Fruit fly (Drosophila melanogaster) whole organism, embryonic: ENCODE measurements around the gene CG6481.
A peak's percentile ranks its signal among the peaks of the same experiment; 100 is the strongest.

ENCODE experiments used
- Abd-B ChIP-seq: fragments of 200-800 bp; sonication (Bioruptor generic); optimal IDR thresholded peaks from 2 replicates; lab custom pipeline; 2018; ENCODE audit warnings: missing biosample characterization, mild to moderate bottlenecking, missing genetic modification characterization, moderate library complexity
- Antp ChIP-seq: fragments of 200-800 bp; sonication (Bioruptor generic); optimal IDR thresholded peaks from 3 replicates; lab custom pipeline; 2016; ENCODE audit warnings: missing biosample characterization, missing genetic modification characterization
- BEAF-32 ChIP-seq: fragments of 200-800 bp; sonication (Bioruptor generic); optimal IDR thresholded peaks from 3 replicates; lab custom pipeline; 2017; ENCODE audit warnings: missing biosample characterization, missing genetic modification characterization, mild to moderate bottlenecking, moderate library complexity, missing genetic modification reagents
- Bgb ChIP-seq: fragments of 200-800 bp; sonication (Bioruptor generic); IDR thresholded peaks from 2 replicates; pipeline ENCODE4 v1.3.6; 2022; ENCODE audit warnings: missing biosample characterization, missing genetic modification characterization; ENCODE audit not compliant: partially characterized antibody
- CG10267 ChIP-seq: fragments of 200-800 bp; sonication (Bioruptor generic); optimal IDR thresholded peaks from 2 replicates; lab custom pipeline; 2018; ENCODE audit warnings: missing biosample characterization, mild to moderate bottlenecking, missing genetic modification characterization, moderate library complexity
- CG10274 ChIP-seq: fragments of 200-800 bp; sonication (Bioruptor generic); optimal IDR thresholded peaks from 3 replicates; lab custom pipeline; 2017; ENCODE audit warnings: missing biosample characterization, mild to moderate bottlenecking, missing genetic modification characterization
- CG11504 ChIP-seq: fragments of 200-800 bp; sonication (Bioruptor generic); optimal IDR thresholded peaks from 3 replicates; lab custom pipeline; 2019; ENCODE audit warnings: missing biosample characterization, mild to moderate bottlenecking, missing genetic modification characterization, moderate library complexity
- CG11696 ChIP-seq: fragments of 200-800 bp; sonication (Bioruptor generic); IDR thresholded peaks from 2 replicates; pipeline ENCODE4 v1.3.6; 2022; ENCODE audit warnings: missing biosample characterization, missing genetic modification characterization
- CG1529 ChIP-seq: fragments of 200-800 bp; sonication (Bioruptor generic); optimal IDR thresholded peaks from 3 replicates; lab custom pipeline; 2018; ENCODE audit warnings: missing biosample characterization, missing genetic modification characterization
- CG16815 ChIP-seq: fragments of 200-800 bp; sonication (Bioruptor generic); optimal IDR thresholded peaks from 3 replicates; lab custom pipeline; 2017; ENCODE audit warnings: missing biosample characterization, mild to moderate bottlenecking, missing genetic modification characterization
- CG18764 ChIP-seq: fragments of 200-800 bp; sonication (Bioruptor generic); optimal IDR thresholded peaks from 3 replicates; lab custom pipeline; 2016; ENCODE audit warnings: missing biosample characterization, missing genetic modification characterization
- CG2199 ChIP-seq: fragments of 200-800 bp; sonication (Bioruptor generic); IDR thresholded peaks from 3 replicates; pipeline ENCODE4 v1.3.6; 2022; ENCODE audit warnings: missing biosample characterization, missing genetic modification characterization
- CG33557 ChIP-seq: fragments of 200-800 bp; sonication (Bioruptor generic); optimal IDR thresholded peaks from 2 replicates; lab custom pipeline; 2019; ENCODE audit warnings: missing biosample characterization, mild to moderate bottlenecking, missing genetic modification characterization, moderate library complexity
- CG4404 ChIP-seq: fragments of 200-800 bp; sonication (Bioruptor generic); IDR thresholded peaks from 2 replicates; pipeline ENCODE4 v1.3.6; 2022; ENCODE audit warnings: missing biosample characterization, missing genetic modification characterization
- CG5245 ChIP-seq: fragments of 200-800 bp; sonication (Bioruptor generic); optimal IDR thresholded peaks from 3 replicates; lab custom pipeline; 2016; ENCODE audit warnings: missing biosample characterization, missing genetic modification characterization
- CG6689 ChIP-seq: fragments of 200-800 bp; sonication (Bioruptor generic); IDR thresholded peaks from 2 replicates; pipeline ENCODE4 v1.3.6; 2022; ENCODE audit warnings: missing biosample characterization, missing genetic modification characterization
- CG8478 ChIP-seq: fragments of >200 bp; optimal IDR thresholded peaks from 2 replicates; lab custom pipeline; 2018
- Deaf1 ChIP-seq: fragments of 200-800 bp; optimal IDR thresholded peaks from 3 replicates; lab custom pipeline; 2019; ENCODE audit warnings: missing biosample characterization, mild to moderate bottlenecking, missing genetic modification characterization, moderate library complexity
- Dll ChIP-seq: fragments of 200-800 bp; sonication (Bioruptor generic); IDR thresholded peaks from 4 replicates; pipeline ENCODE4 v1.3.6; 2022; ENCODE audit warnings: missing biosample characterization, missing genetic modification characterization; ENCODE audit not compliant: partially characterized antibody
- E2f2 ChIP-seq: fragments of 200-800 bp; sonication (Bioruptor generic); IDR thresholded peaks from 2 replicates; pipeline ENCODE4 v1.3.6; 2022; ENCODE audit warnings: missing biosample characterization, missing genetic modification characterization
- GATAe ChIP-seq: fragments of 200-800 bp; sonication (Bioruptor generic); conservative IDR thresholded peaks from 2 replicates; pipeline ENCODE4 v1.3.6; 2022; ENCODE audit warnings: missing biosample characterization, missing genetic modification characterization
- Gsc ChIP-seq: fragments of 200-800 bp; sonication (Bioruptor generic); IDR thresholded peaks from 2 replicates; pipeline ENCODE4 v1.3.6; 2022; ENCODE audit warnings: missing biosample characterization, missing genetic modification characterization
- HLHmδ ChIP-seq: fragments of 200-800 bp; sonication (Bioruptor generic); optimal IDR thresholded peaks from 2 replicates; lab custom pipeline; 2018; ENCODE audit warnings: missing biosample characterization, mild to moderate bottlenecking, missing genetic modification characterization, moderate library complexity
- Jarid2 ChIP-seq: fragments of 200-800 bp; sonication (Bioruptor generic); optimal IDR thresholded peaks from 3 replicates; lab custom pipeline; 2017; ENCODE audit warnings: mild to moderate bottlenecking, missing biosample characterization, missing genetic modification reagents, missing genetic modification characterization
- Meics ChIP-seq: fragments of 200-800 bp; sonication (Bioruptor generic); optimal IDR thresholded peaks from 2 replicates; lab custom pipeline; 2017; ENCODE audit warnings: missing biosample characterization, mild to moderate bottlenecking, missing genetic modification characterization
- Nf-YC ChIP-seq: fragments of 200-800 bp; optimal IDR thresholded peaks from 3 replicates; lab custom pipeline; 2019; ENCODE audit warnings: missing biosample characterization, mild to moderate bottlenecking, missing genetic modification characterization, moderate library complexity
- al ChIP-seq: fragments of 200-800 bp; sonication (Bioruptor generic); IDR thresholded peaks from 2 replicates; pipeline ENCODE4 v1.3.6; 2022; ENCODE audit warnings: missing biosample characterization, missing genetic modification characterization
- ap ChIP-seq: fragments of 200-800 bp; sonication (Bioruptor generic); IDR thresholded peaks from 2 replicates; pipeline ENCODE4 v1.3.6; 2022; ENCODE audit warnings: missing biosample characterization, missing genetic modification characterization
- croc ChIP-seq: fragments of 200-800 bp; sonication (Bioruptor generic); conservative IDR thresholded peaks from 3 replicates; pipeline ENCODE4 v1.3.6; 2022; ENCODE audit warnings: missing biosample characterization, missing genetic modification characterization
- dm ChIP-seq: fragments of 200-800 bp; sonication (Bioruptor generic); optimal IDR thresholded peaks from 3 replicates; lab custom pipeline; 2016; ENCODE audit warnings: missing biosample characterization, missing genetic modification characterization
- gcm ChIP-seq: fragments of 200-800 bp; sonication (Bioruptor generic); optimal IDR thresholded peaks from 2 replicates; lab custom pipeline; 2019; ENCODE audit warnings: missing biosample characterization, mild to moderate bottlenecking, missing genetic modification characterization, moderate library complexity
- gt ChIP-seq: fragments of 200-800 bp; sonication (Bioruptor generic); IDR thresholded peaks from 2 replicates; pipeline ENCODE4 v1.3.6; 2022; ENCODE audit warnings: missing biosample characterization, missing genetic modification characterization
- inv ChIP-seq: fragments of 200-800 bp; sonication (Bioruptor generic); IDR thresholded peaks from 2 replicates; pipeline ENCODE4 v1.3.6; 2022; ENCODE audit warnings: missing biosample characterization, missing genetic modification characterization; ENCODE audit not compliant: partially characterized antibody
- kah ChIP-seq: fragments of 200-800 bp; sonication (Bioruptor generic); optimal IDR thresholded peaks from 2 replicates; lab custom pipeline; 2018; ENCODE audit warnings: missing biosample characterization, mild to moderate bottlenecking, missing genetic modification characterization
- lilli ChIP-seq: fragments of 200-800 bp; sonication (Bioruptor generic); optimal IDR thresholded peaks from 3 replicates; lab custom pipeline; 2016; ENCODE audit warnings: missing biosample characterization, missing genetic modification characterization
- nmo ChIP-seq: fragments of 200-800 bp; sonication (Bioruptor generic); optimal IDR thresholded peaks from 2 replicates; lab custom pipeline; 2018; ENCODE audit warnings: missing biosample characterization, mild to moderate bottlenecking, missing genetic modification characterization, moderate library complexity
- onecut ChIP-seq: fragments of 200-800 bp; sonication (Bioruptor generic); IDR thresholded peaks from 2 replicates; pipeline ENCODE4 v1.3.6; 2022; ENCODE audit warnings: missing biosample characterization, missing genetic modification characterization
- p53 ChIP-seq: fragments of 200-800 bp; sonication (Bioruptor generic); optimal IDR thresholded peaks from 2 replicates; lab custom pipeline; 2016; ENCODE audit warnings: missing biosample characterization, missing genetic modification characterization
- pb ChIP-seq: fragments of 200-800 bp; sonication (Bioruptor generic); optimal IDR thresholded peaks from 3 replicates; lab custom pipeline; 2016; ENCODE audit warnings: missing biosample characterization, missing genetic modification characterization
- peb ChIP-seq: fragments of 200-800 bp; sonication (Bioruptor generic); IDR thresholded peaks from 2 replicates; pipeline ENCODE4 v1.3.6; 2022; ENCODE audit warnings: missing biosample characterization, missing genetic modification characterization
- psq ChIP-seq: fragments of 200-800 bp; sonication (Bioruptor generic); optimal IDR thresholded peaks from 2 replicates; lab custom pipeline; 2017; ENCODE audit warnings: missing biosample characterization, missing genetic modification characterization
- ranshi ChIP-seq: fragments of 200-800 bp; sonication (Bioruptor generic); IDR thresholded peaks from 2 replicates; pipeline ENCODE4 v1.3.6; 2022; ENCODE audit warnings: missing biosample characterization, missing genetic modification characterization
- ro ChIP-seq: fragments of 200-800 bp; sonication (Bioruptor generic); IDR thresholded peaks from 2 replicates; pipeline ENCODE4 v1.3.6; 2022; ENCODE audit warnings: missing biosample characterization, missing genetic modification characterization
- run ChIP-seq: fragments of 200-800 bp; sonication (Bioruptor generic); optimal IDR thresholded peaks from 3 replicates; lab custom pipeline; 2018; ENCODE audit warnings: missing biosample characterization, mild to moderate bottlenecking, missing genetic modification characterization
- schlank ChIP-seq: fragments of 200-800 bp; sonication (Bioruptor generic); optimal IDR thresholded peaks from 2 replicates; lab custom pipeline; 2018; ENCODE audit warnings: missing biosample characterization, mild to moderate bottlenecking, missing genetic modification characterization
- sima ChIP-seq: fragments of 200-800 bp; sonication (Bioruptor generic); optimal IDR thresholded peaks from 2 replicates; lab custom pipeline; 2016; ENCODE audit warnings: missing biosample characterization, missing genetic modification characterization
- slp2 ChIP-seq: fragments of 200-800 bp; sonication (Bioruptor generic); optimal IDR thresholded peaks from 2 replicates; lab custom pipeline; 2016; ENCODE audit warnings: missing biosample characterization, missing genetic modification characterization
- ssp ChIP-seq: fragments of 200-800 bp; sonication (Bioruptor generic); IDR thresholded peaks from 2 replicates; pipeline ENCODE4 v1.3.6; 2022; ENCODE audit warnings: missing biosample characterization, missing genetic modification characterization
- stc ChIP-seq: fragments of 200-800 bp; sonication (Bioruptor generic); IDR thresholded peaks from 2 replicates; pipeline ENCODE4 v1.3.6; 2022; ENCODE audit warnings: missing biosample characterization, missing genetic modification characterization
- ttk ChIP-seq: fragments of 200-800 bp; sonication (Bioruptor generic); IDR thresholded peaks from 2 replicates; pipeline ENCODE4 v2.1.2; 2022; ENCODE audit warnings: missing biosample characterization, missing genetic modification characterization
- wor ChIP-seq: fragments of 200-800 bp; sonication (Bioruptor generic); IDR thresholded peaks from 2 replicates; pipeline ENCODE4 v1.3.6; 2022; ENCODE audit warnings: missing biosample characterization, missing genetic modification characterization
- z ChIP-seq: fragments of 200-800 bp; sonication (Bioruptor generic); IDR thresholded peaks from 3 replicates; pipeline ENCODE4 v1.3.6; 2022; ENCODE audit warnings: missing biosample characterization, missing genetic modification characterization
- zfh1 ChIP-seq: fragments of 200-800 bp; sonication (Bioruptor generic); IDR thresholded peaks from 3 replicates; pipeline ENCODE4 v1.3.6; 2022; ENCODE audit warnings: missing biosample characterization, missing genetic modification characterization

Gene CG6481

dm6 chrX:18512271-18512679 lies 10.0 kb downstream of the CG6481 start, which contains the start of gene Ggt-1 (continued):
- TF ChIP-seq p53 (GFP tag; lab: Kevin White, UChicago) (no peak), ttk (GFP tag; lab: Robert Waterston, UW) (no peak), CG1529 (GFP tag; lab: Kevin White, UChicago) (no peak), zfh1 (GFP tag; lab: Robert Waterston, UW) (no peak), HLHmδ (GFP tag; lab: Kevin White, UChicago) (no peak), ro (no peak), CG18764 (no peak), Jarid2 (GFP tag; lab: Kevin White, UChicago) (peak; percentile 72), onecut (GFP tag; lab: Robert Waterston, UW) (no peak), CG4404 (GFP tag; lab: Robert Waterston, UW) (no peak), CG10274 (GFP tag; lab: Kevin White, UChicago) (no peak), gcm (GFP tag; lab: Kevin White, UChicago) (no peak), CG2199 (no peak), CG16815 (GFP tag; lab: Kevin White, UChicago) (no peak), CG8478 (lab: Kevin White, UChicago) (peak; percentile 43), al (GFP tag; lab: Robert Waterston, UW) (no peak), dm (GFP tag; lab: Kevin White, UChicago) (no peak), croc (GFP tag; lab: Robert Waterston, UW) (no peak), E2f2 (GFP tag; lab: Robert Waterston, UW) (peak; percentile 46; the same call in 1 of the 2 replicates), ap (GFP tag; lab: Robert Waterston, UW) (no peak), wor (GFP tag; lab: Robert Waterston, UW) (no peak), Nf-YC (no peak), Gsc (no peak), CG10267 (tag; lab: Kevin White, UChicago) (no peak), Bgb (GFP tag; lab: Robert Waterston, UW) (peak; percentile 96), schlank (tag; lab: Kevin White, UChicago) (no peak), peb (GFP tag; lab: Robert Waterston, UW) (no peak), run (tag; lab: Kevin White, UChicago) (no peak), Antp (GFP tag; lab: Kevin White, UChicago) (no peak), Dll (peak; percentile 95), slp2 (GFP tag; lab: Kevin White, UChicago) (no peak), BEAF-32 (peak; percentile 83), CG11504 (peak; percentile 31), kah (GFP tag; lab: Kevin White, UChicago) (no peak), nmo (GFP tag; lab: Kevin White, UChicago) (no peak), CG11696 (GFP tag; lab: Robert Waterston, UW) (no peak), psq (no peak), gt (GFP tag; lab: Robert Waterston, UW) (no peak), sima (GFP tag; lab: Kevin White, UChicago) (no peak), CG33557 (GFP tag; lab: Kevin White, UChicago) (no peak), GATAe (GFP tag; lab: Robert Waterston, UW) (no peak), inv (GFP tag; lab: Robert Waterston, UW) (peak; percentile 76), stc (no peak), pb (peak; percentile 30), ssp (no peak), CG5245 (GFP tag; lab: Kevin White, UChicago) (no peak), ranshi (GFP tag; lab: Robert Waterston, UW) (no peak), lilli (GFP tag; lab: Kevin White, UChicago) (no peak), Abd-B (no peak), Meics (GFP tag; lab: Kevin White, UChicago) (no peak), CG6689 (GFP tag; lab: Robert Waterston, UW) (no peak), Deaf1 (tag; lab: Kevin White, UChicago) (peak; percentile 68), z (GFP tag; lab: Robert Waterston, UW) (no peak)
